Fruit fly (Drosophila melanogaster): Measurements from ENCODE around the gene CG10996.

CG10996 gene

dm6 chrX:13783958-13784907 lies 13.2 kb downstream of the CG10996 start (continued):
- TF ChIP-seq dac (GFP tag; optimal IDR thresholded peaks at IDR 0.05), result peak; percentile 58
- TF ChIP-seq CG1621 (tag; optimal IDR thresholded peaks at IDR 0.05), result peak; percentile 0
- peak; percentile 40 for TF ChIP-seq Sox102F (GFP tag; optimal IDR thresholded peaks at IDR 0.05)
- peak; percentile 19 to 23 for TF ChIP-seq ss (GFP tag; optimal IDR thresholded peaks at IDR 0.05)
- TF ChIP-seq salr (GFP tag; optimal IDR thresholded peaks at IDR 0.05), result peak in 1 of 2 experiments; percentile 16
- peak; percentile 89 for TF ChIP-seq CG32006 (GFP tag; optimal IDR thresholded peaks at IDR 0.05)
- TF ChIP-seq OdsH (GFP tag; optimal IDR thresholded peaks at IDR 0.05), result peak; percentile 66
- TF ChIP-seq Sox14 (GFP tag; optimal IDR thresholded peaks at IDR 0.05), result peak; percentile 32
- peak; percentile 62 for TF ChIP-seq Eip75B (GFP tag; optimal IDR thresholded peaks at IDR 0.05)
- peak; percentile 33 for TF ChIP-seq CG10669 (GFP tag; optimal IDR thresholded peaks at IDR 0.05)
- TF ChIP-seq fd85E (GFP tag; optimal IDR thresholded peaks at IDR 0.05), result no peak
- peak; percentile 31 for TF ChIP-seq esn (GFP tag; optimal IDR thresholded peaks at IDR 0.05)
- peak; percentile 32 for TF ChIP-seq CG31627 (GFP tag; optimal IDR thresholded peaks at IDR 0.05)
- TF ChIP-seq Smox (GFP tag; optimal IDR thresholded peaks at IDR 0.05), result peak; percentile 27
- TF ChIP-seq Hr4 (GFP tag; optimal IDR thresholded peaks at IDR 0.05), result peak; percentile 84
- peak; percentile 27 for TF ChIP-seq Ets96B (tag; optimal IDR thresholded peaks at IDR 0.05)
- TF ChIP-seq Blimp-1 (GFP tag; optimal IDR thresholded peaks at IDR 0.05), result no peak
- TF ChIP-seq Eip78C (GFP tag), result peak; percentile 88
- TF ChIP-seq CG4318 (GFP tag; optimal IDR thresholded peaks at IDR 0.05), result peak; percentile 67
- TF ChIP-seq eg (GFP tag; IDR thresholded peaks at IDR 0.05), result peak; percentile 74
- TF ChIP-seq Hr39 (GFP tag; optimal IDR thresholded peaks at IDR 0.05), result peak; percentile 38
- no peak for TF ChIP-seq CG11762 (GFP tag; optimal IDR thresholded peaks at IDR 0.05; ENCODE audit: insufficient read depth)
- peak; percentile 57 for TF ChIP-seq dsx (GFP tag; optimal IDR thresholded peaks at IDR 0.05; ENCODE audit: poor library complexity, severe bottlenecking)
- peak; percentile 43 for TF ChIP-seq CG3032 (tag; optimal IDR thresholded peaks at IDR 0.05)
- TF ChIP-seq CG11902 (GFP tag; optimal IDR thresholded peaks at IDR 0.05), result peak; percentile 5
- peak; percentile 23 for TF ChIP-seq CG6808 (GFP tag; optimal IDR thresholded peaks at IDR 0.05)
- TF ChIP-seq cyc (GFP tag; optimal IDR thresholded peaks at IDR 0.05), result peak; percentile 13
- TF ChIP-seq CG8119 (GFP tag; IDR thresholded peaks at IDR 0.05), result peak; percentile 72
- peak; percentile 49 for TF ChIP-seq svp (GFP tag)
- peak; percentile 8 for TF ChIP-seq CG16779 (tag; optimal IDR thresholded peaks at IDR 0.05)
- no peak for TF ChIP-seq Sox15 (GFP tag; optimal IDR thresholded peaks at IDR 0.05)
- no peak for TF ChIP-seq spab (GFP tag; optimal IDR thresholded peaks at IDR 0.05)
- peak; percentile 16 for TF ChIP-seq CG10631 (GFP tag; optimal IDR thresholded peaks at IDR 0.05)
- no peak for TF ChIP-seq Hr38 (GFP tag; optimal IDR thresholded peaks at IDR 0.05)
- TF ChIP-seq Eip93F (GFP tag; optimal IDR thresholded peaks at IDR 0.05), result no peak
- TF ChIP-seq CG7368 (GFP tag; optimal IDR thresholded peaks at IDR 0.05), result peak; percentile 3
- TF ChIP-seq CG6854 (GFP tag; optimal IDR thresholded peaks at IDR 0.05), result no peak
- TF ChIP-seq fkh (GFP tag; optimal IDR thresholded peaks at IDR 0.05), result no peak
- peak; percentile 27 for TF ChIP-seq topi (GFP tag; optimal IDR thresholded peaks at IDR 0.05)

dm6 chrX:13783534-13783949 lies 13.9 kb downstream of the CG10996 start, which contains the start of gene inaE:
Gene inaE (plus strand): TSS chrX:13783714.
- TF ChIP-seq Hr4 (GFP tag; optimal IDR thresholded peaks at IDR 0.05), result no peak
- no peak for TF ChIP-seq CG31627 (GFP tag; optimal IDR thresholded peaks at IDR 0.05)
- TF ChIP-seq Hr39 (GFP tag; optimal IDR thresholded peaks at IDR 0.05), result no peak
- no peak for TF ChIP-seq CG11762 (GFP tag; optimal IDR thresholded peaks at IDR 0.05; ENCODE audit: insufficient read depth)
- TF ChIP-seq dac (GFP tag; optimal IDR thresholded peaks at IDR 0.05), result peak; percentile 15
- TF ChIP-seq CG8632 (GFP tag; optimal IDR thresholded peaks at IDR 0.05), result no peak
- peak; percentile 18 for TF ChIP-seq CG6808 (GFP tag; optimal IDR thresholded peaks at IDR 0.05)
- TF ChIP-seq dsx (GFP tag; optimal IDR thresholded peaks at IDR 0.05; ENCODE audit: poor library complexity, severe bottlenecking), result peak; percentile 29
- TF ChIP-seq achi (GFP tag; optimal IDR thresholded peaks at IDR 0.05), result no peak
- no peak for TF ChIP-seq Hr38 (GFP tag; optimal IDR thresholded peaks at IDR 0.05)
- peak; percentile 10 for TF ChIP-seq esn (GFP tag; optimal IDR thresholded peaks at IDR 0.05)
- TF ChIP-seq CG6163 (GFP tag; IDR thresholded peaks at IDR 0.05), result 0 out of 3 replicates have a peak, but pooled peaks have one; percentile 45
- peak; percentile 9 for TF ChIP-seq net (GFP tag; optimal IDR thresholded peaks at IDR 0.05)
- peak; percentile 10 for TF ChIP-seq CG6854 (GFP tag; optimal IDR thresholded peaks at IDR 0.05)
- TF ChIP-seq Blimp-1 (GFP tag; optimal IDR thresholded peaks at IDR 0.05), result peak; percentile 91
- TF ChIP-seq CG3032 (tag; optimal IDR thresholded peaks at IDR 0.05), result peak; percentile 2
- no peak for TF ChIP-seq vri (GFP tag; optimal IDR thresholded peaks at IDR 0.05)
- TF ChIP-seq CG10669 (GFP tag; optimal IDR thresholded peaks at IDR 0.05), result no peak
- peak; percentile 38 for TF ChIP-seq Sox14 (GFP tag; optimal IDR thresholded peaks at IDR 0.05)
- TF ChIP-seq fkh (GFP tag; optimal IDR thresholded peaks at IDR 0.05), result peak; percentile 26
- TF ChIP-seq Met (GFP tag; optimal IDR thresholded peaks at IDR 0.05), result no peak
- TF ChIP-seq fd59A (GFP tag; optimal IDR thresholded peaks at IDR 0.05), result no peak
- no peak for TF ChIP-seq Eip75B (GFP tag; optimal IDR thresholded peaks at IDR 0.05)
- TF ChIP-seq fd85E (GFP tag; optimal IDR thresholded peaks at IDR 0.05), result no peak
- TF ChIP-seq Eip93F (GFP tag; optimal IDR thresholded peaks at IDR 0.05), result no peak
